Worm (Caenorhabditis elegans) whole organism, L1 larva: ENCODE measurements around the gene H06H21.37.

ENCODE experiments used
- C04F5.9 ChIP-seq: sonication (generic microtip); optimal IDR thresholded peaks from 2 replicates; lab custom pipeline; 2016; ENCODE audit warnings: missing genetic modification characterization, missing compliant biosample characterization
- C16A3.4 ChIP-seq: fragments of 150-350 bp; optimal IDR thresholded peaks from 2 replicates; lab custom pipeline; 2014; ENCODE audit warnings: missing biosample characterization, missing genetic modification characterization
- C34B4.2 ChIP-seq: sonication (generic microtip); optimal IDR thresholded peaks from 2 replicates; lab custom pipeline; 2017; ENCODE audit warnings: mild to moderate bottlenecking, missing genetic modification characterization, missing compliant biosample characterization
- Y116A8C.19 ChIP-seq: sonication (generic microtip); optimal IDR thresholded peaks from 2 replicates; lab custom pipeline; 2016; ENCODE audit warnings: missing compliant biosample characterization, missing genetic modification characterization, borderline replicate concordance
- aha-1 ChIP-seq: fragments of 150-350 bp; optimal IDR thresholded peaks from 2 replicates; lab custom pipeline; 2014; ENCODE audit warnings: missing biosample characterization, missing genetic modification characterization
- aly-2 ChIP-seq: fragments of 150-350 bp; optimal IDR thresholded peaks from 2 replicates; lab custom pipeline; 2014; ENCODE audit warnings: missing biosample characterization, missing genetic modification characterization
- ceh-82 ChIP-seq, 3 experiments: fragments of 150-350 bp in 1 of 3; sonication (generic microtip) in 2 of 3; optimal IDR thresholded peaks; 2 replicates each; lab custom pipeline; 2014 to 2017; ENCODE audit warnings: missing biosample characterization in 3 of 3, missing genetic modification characterization in 3 of 3
- ceh-90 ChIP-seq: sonication (generic microtip); optimal IDR thresholded peaks from 2 replicates; lab custom pipeline; 2016; ENCODE audit warnings: missing genetic modification characterization, missing compliant biosample characterization
- dpl-1 ChIP-seq, 3 experiments: fragments of 150-350 bp in 2 of 3; sonication (generic microtip) in 1 of 3; optimal IDR thresholded peaks; 2 replicates each; lab custom pipeline; 2014 to 2017; ENCODE audit warnings: missing biosample characterization in 3 of 3, missing genetic modification characterization in 3 of 3, missing genetic modification reagents in 3 of 3
- dsc-1 ChIP-seq: sonication (generic microtip); optimal IDR thresholded peaks from 2 replicates; lab custom pipeline; 2016; ENCODE audit warnings: mild to moderate bottlenecking, missing genetic modification characterization, missing compliant biosample characterization
- efl-1 ChIP-seq, 4 experiments: fragments of 150-350 bp; optimal IDR thresholded peaks in 3 of 4; peaks in 1 of 4; 1 replicate in 1 of 4; 2 replicates in 3 of 4; lab custom pipeline; 2014; ENCODE audit warnings: missing biosample characterization in 2 of 4, missing genetic modification characterization in 2 of 4, missing genetic modification reagents in 2 of 4
- efl-3 ChIP-seq: fragments of 200-800 bp; sonication (Bioruptor generic); optimal IDR thresholded peaks from 2 replicates; lab custom pipeline; 2018; ENCODE audit warnings: mild to moderate bottlenecking, missing genetic modification characterization, missing compliant biosample characterization
- egl-13 ChIP-seq: sonication (generic microtip); optimal IDR thresholded peaks from 2 replicates; lab custom pipeline; 2016; ENCODE audit warnings: missing genotype, missing genetic modification reagents, missing genetic modification characterization, missing compliant biosample characterization
- egl-27 ChIP-seq, 2 experiments: fragments of 150-350 bp in 1 of 2; sonication (generic microtip); optimal IDR thresholded peaks; 3 replicates each; lab custom pipeline; 2017 to 2018; ENCODE audit warnings: missing biosample characterization in 2 of 2, missing genetic modification characterization in 2 of 2, missing genetic modification reagents in 2 of 2
- elt-2 ChIP-seq: sonication (generic microtip); optimal IDR thresholded peaks from 2 replicates; lab custom pipeline; 2016; ENCODE audit warnings: missing genetic modification characterization, mild to moderate bottlenecking, inconsistent platforms, missing compliant biosample characterization, missing genetic modification reagents
- ets-5 ChIP-seq: fragments of 200-800 bp; sonication (Bioruptor generic); IDR thresholded peaks from 2 replicates; pipeline ENCODE4 v1.3.6; 2022; ENCODE audit warnings: missing genetic modification characterization, missing compliant biosample characterization
- fkh-8 ChIP-seq: sonication (generic microtip); optimal IDR thresholded peaks from 2 replicates; lab custom pipeline; 2016; ENCODE audit warnings: mild to moderate bottlenecking, missing genetic modification characterization, missing compliant biosample characterization
- fos-1 ChIP-seq: fragments of 150-350 bp; optimal IDR thresholded peaks from 2 replicates; lab custom pipeline; 2014; ENCODE audit warnings: missing biosample characterization, missing genetic modification characterization
- hlh-4 ChIP-seq: sonication (generic microtip); optimal IDR thresholded peaks from 2 replicates; lab custom pipeline; 2016; ENCODE audit warnings: mild to moderate bottlenecking, missing genetic modification characterization, missing compliant biosample characterization
- irx-1 ChIP-seq: sonication (generic microtip); optimal IDR thresholded peaks from 2 replicates; lab custom pipeline; 2016; ENCODE audit warnings: missing genetic modification characterization, missing compliant biosample characterization
- lin-15B ChIP-seq: fragments of 150-350 bp; sonication (generic microtip); optimal IDR thresholded peaks from 3 replicates; lab custom pipeline; 2014; ENCODE audit warnings: missing biosample characterization, missing genetic modification characterization
- lin-35 ChIP-seq, 2 experiments: fragments of 150-350 bp; optimal IDR thresholded peaks; 2 replicates each; lab custom pipeline; 2014; ENCODE audit warnings: missing biosample characterization in 2 of 2, missing genetic modification characterization in 2 of 2, missing genetic modification reagents in 2 of 2
- lin-39 ChIP-seq: fragments of 150-350 bp; optimal IDR thresholded peaks from 2 replicates; lab custom pipeline; 2014; ENCODE audit warnings: missing biosample characterization, missing genetic modification reagents, missing genetic modification characterization
- lir-3 ChIP-seq: sonication (generic microtip); optimal IDR thresholded peaks from 2 replicates; lab custom pipeline; 2016; ENCODE audit warnings: mild to moderate bottlenecking, missing genetic modification characterization, moderate library complexity, missing compliant biosample characterization; ENCODE audit not compliant: poor library complexity
- mab-9 ChIP-seq: fragments of 200-800 bp; sonication (Bioruptor generic); IDR thresholded peaks from 2 replicates; pipeline ENCODE4 v1.3.6; 2022; ENCODE audit warnings: missing genetic modification reagents, missing genetic modification characterization, missing compliant biosample characterization
- mef-2 ChIP-seq: fragments of 150-350 bp; optimal IDR thresholded peaks from 2 replicates; lab custom pipeline; 2014; ENCODE audit warnings: missing biosample characterization, missing genetic modification characterization
- nhr-11 ChIP-seq: fragments of 150-350 bp; optimal IDR thresholded peaks from 2 replicates; lab custom pipeline; 2014; ENCODE audit warnings: missing biosample characterization, missing genetic modification characterization
- nhr-20 ChIP-seq: sonication (generic microtip); optimal IDR thresholded peaks from 2 replicates; lab custom pipeline; 2016; ENCODE audit warnings: mild to moderate bottlenecking, missing genetic modification characterization, missing compliant biosample characterization
- nhr-237 ChIP-seq: fragments of 150-350 bp; optimal IDR thresholded peaks from 2 replicates; lab custom pipeline; 2014; ENCODE audit warnings: missing biosample characterization, missing genetic modification characterization
- nhr-47 ChIP-seq: sonication (generic microtip); optimal IDR thresholded peaks from 2 replicates; lab custom pipeline; 2016; ENCODE audit warnings: mild to moderate bottlenecking, missing genetic modification characterization, moderate library complexity, missing compliant biosample characterization
- nhr-71 ChIP-seq: sonication (generic microtip); optimal IDR thresholded peaks from 2 replicates; lab custom pipeline; 2016; ENCODE audit warnings: mild to moderate bottlenecking, missing genetic modification characterization, moderate library complexity, missing compliant biosample characterization
- nhr-76 ChIP-seq: sonication (generic microtip); optimal IDR thresholded peaks from 2 replicates; lab custom pipeline; 2017; ENCODE audit warnings: missing biosample characterization, missing genetic modification characterization
- nhr-77 ChIP-seq: fragments of 150-350 bp; optimal IDR thresholded peaks from 2 replicates; lab custom pipeline; 2014; ENCODE audit warnings: missing biosample characterization, missing genetic modification characterization
- nhr-85 ChIP-seq: sonication (generic microtip); peaks from one replicate; lab custom pipeline; 2016; ENCODE audit warnings: missing genetic modification characterization, inconsistent platforms, missing compliant biosample characterization
- nhr-90 ChIP-seq: sonication (generic microtip); optimal IDR thresholded peaks from 2 replicates; lab custom pipeline; 2016; ENCODE audit warnings: mild to moderate bottlenecking, missing genetic modification characterization, missing compliant biosample characterization; ENCODE audit not compliant: poor library complexity
- pag-3 ChIP-seq: sonication (generic microtip); optimal IDR thresholded peaks from 2 replicates; lab custom pipeline; 2017; ENCODE audit warnings: missing genetic modification characterization, mild to moderate bottlenecking, missing compliant biosample characterization, antibody characterized with exemption, borderline replicate concordance; ENCODE audit not compliant: insufficient read depth
- skn-1 ChIP-seq: fragments of 150-350 bp; optimal IDR thresholded peaks from 2 replicates; lab custom pipeline; 2014; ENCODE audit warnings: missing biosample characterization, missing genetic modification characterization
- snu-23 ChIP-seq: sonication (generic microtip); optimal IDR thresholded peaks from 2 replicates; lab custom pipeline; 2016; ENCODE audit warnings: missing genetic modification characterization, missing compliant biosample characterization
- sox-4 ChIP-seq: sonication (generic microtip); optimal IDR thresholded peaks from 2 replicates; lab custom pipeline; 2016; ENCODE audit warnings: missing genetic modification characterization, missing compliant biosample characterization
- sptf-1 ChIP-seq: fragments of 150-350 bp; optimal IDR thresholded peaks from 2 replicates; lab custom pipeline; 2014; ENCODE audit warnings: missing biosample characterization, missing genetic modification characterization
- tbx-2 ChIP-seq: sonication (generic microtip); optimal IDR thresholded peaks from 2 replicates; lab custom pipeline; 2016; ENCODE audit warnings: missing genetic modification characterization, missing compliant biosample characterization
- tlp-1 ChIP-seq: fragments of 150-350 bp; optimal IDR thresholded peaks from 2 replicates; lab custom pipeline; 2014; ENCODE audit warnings: missing biosample characterization, missing genetic modification characterization
- unc-130 ChIP-seq: fragments of 150-350 bp; optimal IDR thresholded peaks from 2 replicates; lab custom pipeline; 2017; ENCODE audit warnings: missing biosample characterization, missing genetic modification characterization, inconsistent platforms
- unc-86 ChIP-seq: sonication (generic microtip); optimal IDR thresholded peaks from 2 replicates; lab custom pipeline; 2016; ENCODE audit warnings: missing genetic modification characterization, missing compliant biosample characterization
- vab-15 ChIP-seq: sonication (generic microtip); optimal IDR thresholded peaks from 2 replicates; lab custom pipeline; 2017; ENCODE audit warnings: missing genotype, mild to moderate bottlenecking, missing genetic modification characterization, missing compliant biosample characterization
- zip-4 ChIP-seq: fragments of 200-800 bp; sonication (Bioruptor generic); optimal IDR thresholded peaks from 2 replicates; lab custom pipeline; 2018; ENCODE audit warnings: mild to moderate bottlenecking, missing genetic modification characterization, moderate library complexity, missing compliant biosample characterization
- ztf-11 ChIP-seq, 2 experiments: sonication (generic microtip); optimal IDR thresholded peaks; 2 replicates each; lab custom pipeline; 2016 to 2017; ENCODE audit warnings: missing genetic modification characterization in 2 of 2, missing biosample characterization in 1 of 2, missing compliant biosample characterization in 1 of 2

H06H21.37 gene

DNA sequence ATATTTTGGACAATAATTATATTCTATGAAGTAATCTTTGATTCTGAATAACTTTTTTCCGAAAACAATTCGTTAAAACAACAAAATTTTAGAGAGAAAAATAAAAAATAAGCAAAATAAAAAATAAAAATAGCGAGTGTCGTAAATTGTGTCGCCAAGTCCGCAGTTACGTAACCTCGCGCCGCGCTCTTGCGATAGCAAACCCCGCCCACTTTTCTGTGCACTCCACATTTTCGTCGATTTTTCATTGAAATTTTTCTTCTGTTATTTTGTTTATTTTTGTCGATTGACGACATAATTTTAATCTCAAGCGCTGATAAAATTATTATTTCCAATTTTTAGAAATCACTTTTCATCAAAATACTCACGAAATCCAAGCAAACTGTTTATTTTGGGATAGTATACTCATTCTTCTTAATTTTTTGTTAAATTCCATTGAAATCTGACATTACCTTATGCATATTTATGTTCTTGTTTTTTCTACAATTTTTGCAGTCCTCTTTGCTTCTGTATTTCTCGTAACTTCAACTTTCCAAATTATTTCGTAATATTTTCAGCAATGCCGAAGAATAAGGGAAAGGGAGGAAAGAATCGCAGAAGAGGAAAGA, 707 bp upstream of the H06H21.37 start, which contains the start of gene eif-1.A (continued):
- TF ChIP-seq mab-9 (no peak), nhr-85 (peak; percentile 61), elt-2 (no peak), nhr-11 (tag; lab: Kevin White, UChicago) (no peak), skn-1 (tag; lab: Kevin White, UChicago) (peak; percentile 81), C16A3.4 (tag; lab: Kevin White, UChicago) (peak; percentile 75), nhr-90 (tag; lab: Kevin White, UChicago) (peak; percentile 54), C04F5.9 (tag; lab: Kevin White, UChicago) (no peak), C34B4.2 (no peak), mef-2 (tag; lab: Kevin White, UChicago) (no peak), dsc-1 (tag; lab: Kevin White, UChicago) (no peak), nhr-71 (tag; lab: Kevin White, UChicago) (peak; percentile 63), pag-3 (tag; lab: Kevin White, UChicago) (no peak), unc-86 (tag; lab: Kevin White, UChicago) (peak; percentile 7), nhr-77 (tag; lab: Kevin White, UChicago) (no peak), aha-1 (tag; lab: Kevin White, UChicago) (no peak), fkh-8 (tag; lab: Kevin White, UChicago) (peak; percentile 34), snu-23 (GFP tag; lab: Kevin White, UChicago) (peak; percentile 75), efl-1 (optimal IDR thresholded peaks at IDR 0.05; lab: Kevin White, UChicago) (peak; percentile 63 to 66), efl-1 (GFP tag; optimal IDR thresholded peaks at IDR 0.05 in 1 of 2; lab: Kevin White, UChicago) (peak; percentile 69 to 96), fos-1 (tag; lab: Kevin White, UChicago) (peak; percentile 4), lin-15B (tag; lab: Kevin White, UChicago) (peak; percentile 59), egl-13 (tag; lab: Kevin White, UChicago) (peak; percentile 13), hlh-4 (no peak), sox-4 (tag; lab: Kevin White, UChicago) (no peak), lir-3 (no peak), vab-15 (tag; lab: Kevin White, UChicago) (no peak), ceh-82 (tag; optimal IDR thresholded peaks at IDR 0.05; lab: Kevin White, UChicago) (peak; percentile 18 to 62 (median 43)), tlp-1 (no peak), ztf-11 (tag; optimal IDR thresholded peaks at IDR 0.05; lab: Kevin White, UChicago) (no peak), Y116A8C.19 (tag; lab: Kevin White, UChicago) (no peak), ceh-90 (tag; lab: Kevin White, UChicago) (no peak), nhr-76 (tag; lab: Kevin White, UChicago) (no peak), egl-27 (tag; optimal IDR thresholded peaks at IDR 0.05; lab: Kevin White, UChicago) (no peak), lin-35 (GFP tag; optimal IDR thresholded peaks at IDR 0.05; lab: Kevin White, UChicago) (peak; percentile 54 to 75), ets-5 (GFP tag; lab: Robert Waterston, UW) (no peak), zip-4 (GFP tag; lab: Kevin White, UChicago) (no peak), nhr-20 (tag; lab: Kevin White, UChicago) (peak; percentile 54), tbx-2 (tag; lab: Kevin White, UChicago) (peak; percentile 35), lin-39 (tag; lab: Kevin White, UChicago) (peak; percentile 12), efl-3 (no peak), unc-130 (tag; lab: Kevin White, UChicago) (peak; percentile 72), dpl-1 (GFP tag; optimal IDR thresholded peaks at IDR 0.05; lab: Kevin White, UChicago) (peak; percentile 54 to 72 (median 59)), aly-2 (tag; lab: Kevin White, UChicago) (no peak), nhr-237 (tag; lab: Kevin White, UChicago) (no peak), nhr-47 (tag; lab: Kevin White, UChicago) (peak; percentile 61), irx-1 (no peak), sptf-1 (tag; lab: Kevin White, UChicago) (no peak)
- TF ChIP-seq, all 84 proteins: peak for 29
